Worm (Caenorhabditis elegans) whole organism, L3 larva: ENCODE measurements around the gene gfi-1.

Experiments
- ceh-9 ChIP-seq: sonication (generic microtip); optimal IDR thresholded peaks from 2 replicates; lab custom pipeline; 2018; ENCODE audit warnings: missing biosample characterization, missing genetic modification characterization
- fos-1 ChIP-seq: fragments of 150-350 bp; optimal IDR thresholded peaks from 2 replicates; lab custom pipeline; 2014; ENCODE audit warnings: missing biosample characterization, missing genetic modification characterization
- jun-1 ChIP-seq: fragments of 150-350 bp; optimal IDR thresholded peaks from 2 replicates; lab custom pipeline; 2014; ENCODE audit warnings: missing biosample characterization, missing genetic modification reagents, missing genetic modification characterization
- lin-39 ChIP-seq: fragments of 150-350 bp; optimal IDR thresholded peaks from 2 replicates; lab custom pipeline; 2018; ENCODE audit warnings: missing biosample characterization, missing genetic modification reagents, missing genetic modification characterization
- nhr-11 ChIP-seq: fragments of 150-350 bp; optimal IDR thresholded peaks from 2 replicates; lab custom pipeline; 2014; ENCODE audit warnings: missing biosample characterization, missing genetic modification characterization
- nhr-237 ChIP-seq: fragments of 150-350 bp; optimal IDR thresholded peaks from 2 replicates; lab custom pipeline; 2014; ENCODE audit warnings: missing biosample characterization, missing genetic modification characterization
- unc-62 ChIP-seq: fragments of 150-350 bp; sonication (generic microtip); optimal IDR thresholded peaks from 4 replicates; lab custom pipeline; 2014; ENCODE audit warnings: missing biosample characterization, missing genetic modification reagents, missing genetic modification characterization
- ztf-4 ChIP-seq: fragments of 150-350 bp; optimal IDR thresholded peaks from 2 replicates; lab custom pipeline; 2014; ENCODE audit warnings: missing biosample characterization, missing genetic modification characterization

- TF ChIP-seq ceh-9 (tag; lab: Kevin White, UChicago) (no peak), fos-1 (no peak), unc-62 (GFP tag; lab: Kevin White, UChicago) (no peak), lin-39 (tag; lab: Kevin White, UChicago) (no peak), jun-1 (tag; lab: Kevin White, UChicago) (no peak), nhr-11 (no peak), ztf-4 (tag; lab: Kevin White, UChicago) (no peak), nhr-237 (tag; lab: Kevin White, UChicago) (no peak)
Observed at ce11 chrV:6359522-6359921, 40.2 kb downstream of the gfi-1 start.
